Worm (Caenorhabditis elegans) whole organism, mixed stage, embryonic: ENCODE results near the gene tag-343.

Experiments
- M03D4.4 ChIP-seq: sonication (generic microtip); optimal IDR thresholded peaks from 2 replicates; lab custom pipeline; 2017; ENCODE audit warnings: mild to moderate bottlenecking, missing genetic modification characterization, missing compliant biosample characterization
- bed-3 ChIP-seq: fragments of 200-800 bp; sonication (Bioruptor generic); optimal IDR thresholded peaks from 3 replicates; lab custom pipeline; 2018; ENCODE audit warnings: mild to moderate bottlenecking, missing genetic modification characterization, moderate library complexity, missing compliant biosample characterization
- ceh-43 ChIP-seq: fragments of 200-800 bp; sonication (Bioruptor generic); optimal IDR thresholded peaks from 2 replicates; lab custom pipeline; 2018; ENCODE audit warnings: mild to moderate bottlenecking, missing genetic modification characterization, moderate library complexity, missing compliant biosample characterization
- ceh-83 ChIP-seq: fragments of 200-800 bp; sonication (Bioruptor generic); optimal IDR thresholded peaks from 2 replicates; lab custom pipeline; 2018; ENCODE audit warnings: mild to moderate bottlenecking, missing genetic modification characterization, missing compliant biosample characterization
- ces-1 ChIP-seq: fragments of 150-350 bp; optimal IDR thresholded peaks from 2 replicates; lab custom pipeline; 2014; ENCODE audit warnings: missing biosample characterization, missing genetic modification reagents, missing genetic modification characterization
- cnd-1 ChIP-seq: fragments of 200-800 bp; sonication (Bioruptor generic); optimal IDR thresholded peaks from 2 replicates; lab custom pipeline; 2018; ENCODE audit warnings: mild to moderate bottlenecking, missing genetic modification characterization, missing compliant biosample characterization
- drap-1 ChIP-seq: fragments of 200-800 bp; sonication (Bioruptor generic); optimal IDR thresholded peaks from 3 replicates; lab custom pipeline; 2018; ENCODE audit warnings: mild to moderate bottlenecking, missing genetic modification characterization, missing compliant biosample characterization
- elt-1 ChIP-seq: sonication (generic microtip); optimal IDR thresholded peaks from 2 replicates; lab custom pipeline; 2017; ENCODE audit warnings: missing genetic modification characterization, mild to moderate bottlenecking, missing compliant biosample characterization, antibody characterized with exemption, moderate library complexity, borderline replicate concordance; ENCODE audit not compliant: insufficient read depth
- elt-3 ChIP-seq: fragments of 150-350 bp; optimal IDR thresholded peaks from 2 replicates; lab custom pipeline; 2014; ENCODE audit warnings: missing biosample characterization, missing genetic modification characterization
- ham-2 ChIP-seq: fragments of 200-800 bp; sonication (Bioruptor generic); optimal IDR thresholded peaks from 2 replicates; lab custom pipeline; 2018; ENCODE audit warnings: mild to moderate bottlenecking, missing genetic modification characterization, missing compliant biosample characterization
- hlh-1 ChIP-seq: fragments of 150-350 bp; optimal IDR thresholded peaks from 2 replicates; lab custom pipeline; 2014; ENCODE audit warnings: missing biosample characterization, missing genetic modification reagents, missing genetic modification characterization
- lin-13 ChIP-seq: fragments of 150-350 bp; optimal IDR thresholded peaks from 2 replicates; lab custom pipeline; 2014; ENCODE audit warnings: missing biosample characterization, missing genetic modification characterization
- lin-32 ChIP-seq: fragments of 200-800 bp; sonication (Bioruptor generic); optimal IDR thresholded peaks from 2 replicates; lab custom pipeline; 2018; ENCODE audit warnings: mild to moderate bottlenecking, missing genetic modification characterization, missing compliant biosample characterization
- mep-1 ChIP-seq: fragments of 150-350 bp; optimal IDR thresholded peaks from 2 replicates; lab custom pipeline; 2017; ENCODE audit warnings: missing biosample characterization, missing genetic modification reagents, missing genetic modification characterization, inconsistent platforms
- mls-2 ChIP-seq: sonication (generic microtip); optimal IDR thresholded peaks from 2 replicates; lab custom pipeline; 2016; ENCODE audit warnings: mild to moderate bottlenecking, missing genetic modification characterization, moderate library complexity, missing compliant biosample characterization
- nhr-2 ChIP-seq: fragments of 150-350 bp; optimal IDR thresholded peaks from 2 replicates; lab custom pipeline; 2014; ENCODE audit warnings: missing biosample characterization, missing genetic modification characterization
- pha-4 ChIP-seq: fragments of 150-350 bp; optimal IDR thresholded peaks from 2 replicates; lab custom pipeline; 2018; ENCODE audit warnings: missing biosample characterization, missing genetic modification reagents, missing genetic modification characterization
- tbx-8 ChIP-seq: fragments of 200-800 bp; sonication (Bioruptor generic); optimal IDR thresholded peaks from 2 replicates; lab custom pipeline; 2018; ENCODE audit warnings: mild to moderate bottlenecking, missing genetic modification characterization, moderate library complexity, missing compliant biosample characterization
- unc-120 ChIP-seq: sonication (generic microtip); optimal IDR thresholded peaks from 2 replicates; lab custom pipeline; 2017; ENCODE audit warnings: missing genetic modification characterization, missing compliant biosample characterization; ENCODE audit not compliant: poor library complexity, severe bottlenecking
- unc-39 ChIP-seq: fragments of 150-350 bp; optimal IDR thresholded peaks from 2 replicates; lab custom pipeline; 2014; ENCODE audit warnings: missing biosample characterization, missing genetic modification characterization
- zip-8 ChIP-seq: fragments of 150-350 bp; optimal IDR thresholded peaks from 2 replicates; lab custom pipeline; 2014; ENCODE audit warnings: missing biosample characterization, missing genetic modification characterization
- ztf-11 ChIP-seq: fragments of 150-350 bp; optimal IDR thresholded peaks from 2 replicates; lab custom pipeline; 2014; ENCODE audit warnings: missing biosample characterization, missing genetic modification characterization

The tag-343 gene

DNA sequence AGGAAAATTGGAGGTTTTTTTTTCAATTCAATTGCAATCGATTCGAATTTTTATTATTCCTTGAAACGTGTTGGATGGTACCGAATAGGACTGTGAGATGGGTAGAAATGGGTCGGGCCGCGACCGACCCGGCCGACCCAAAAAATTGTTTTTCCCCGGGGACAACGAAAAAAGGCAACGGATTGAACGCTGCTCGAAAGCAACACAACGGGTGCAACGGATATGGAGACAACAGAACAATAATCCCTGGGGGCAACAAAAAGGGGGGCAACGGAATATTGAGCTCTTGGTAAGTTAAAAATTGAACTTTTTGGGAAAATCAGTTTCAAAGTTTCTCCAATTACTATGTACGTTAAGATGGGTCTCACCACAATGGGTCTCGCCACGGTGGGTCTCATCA lies 51.3 kb downstream of the tag-343 start:
- TF ChIP-seq elt-1 (tag; lab: Kevin White, UChicago) (no peak), nhr-2 (no peak), elt-3 (tag; lab: Kevin White, UChicago) (no peak), mls-2 (tag; lab: Kevin White, UChicago) (no peak), cnd-1 (tag; lab: Kevin White, UChicago) (no peak), unc-39 (tag; lab: Kevin White, UChicago) (no peak)

DNA sequence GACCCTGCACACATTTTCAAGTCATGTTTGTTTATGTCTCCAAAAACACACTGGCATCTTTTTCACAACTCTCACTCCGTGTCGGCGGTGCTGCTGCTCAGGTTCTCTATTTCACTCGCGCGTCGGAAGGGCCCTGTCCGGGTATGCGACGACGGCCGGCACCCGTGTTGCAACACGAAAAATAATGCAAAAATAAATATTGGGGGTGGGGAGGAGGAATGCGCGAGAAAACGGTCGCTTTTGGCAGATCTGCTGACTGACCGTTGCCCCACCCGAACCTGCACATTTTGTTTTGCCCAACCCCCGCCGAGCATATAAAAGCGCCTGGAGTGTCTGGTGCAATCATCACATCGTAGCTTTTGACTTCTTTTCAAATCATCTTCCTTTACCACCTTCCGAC lies 53.1 kb downstream of the tag-343 start, which contains the start of gene cpg-19:
Gene cpg-19 (plus strand): TSS at position 341 of the 400 bp plus-strand sequence.
- TF ChIP-seq tbx-8 (GFP tag; lab: Kevin White, UChicago): no peak
- TF ChIP-seq elt-3 (tag; lab: Kevin White, UChicago): no peak
- no peak for TF ChIP-seq unc-120 (tag; lab: Kevin White, UChicago)
- no peak for TF ChIP-seq M03D4.4 (tag; lab: Kevin White, UChicago)
- no peak for TF ChIP-seq ces-1
- TF ChIP-seq ceh-83 (GFP tag; lab: Kevin White, UChicago): no peak

DNA sequence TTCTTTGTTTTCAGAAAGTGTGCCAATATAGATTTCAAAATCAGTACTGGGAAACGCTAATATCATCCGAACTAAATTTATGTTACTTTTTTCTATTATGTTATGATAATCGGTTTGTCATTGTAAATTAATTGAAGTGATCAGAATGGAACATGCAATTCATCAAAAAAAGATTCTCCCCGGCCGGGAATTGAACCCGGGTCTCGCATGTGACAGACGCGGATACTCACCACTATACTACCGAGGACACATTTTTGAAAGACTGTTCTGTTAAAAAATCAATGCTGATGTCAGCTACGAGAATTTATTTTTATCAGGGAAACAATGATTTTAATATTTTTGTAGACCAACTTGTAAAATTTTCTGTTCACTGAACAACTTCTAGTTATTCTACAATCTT lies 55.4 kb downstream of the tag-343 start:
- TF ChIP-seq ztf-11 (tag; lab: Kevin White, UChicago) (no peak), lin-13 (tag; lab: Kevin White, UChicago) (no peak), hlh-1 (tag; lab: Kevin White, UChicago) (no peak), ces-1 (no peak), ceh-83 (GFP tag; lab: Kevin White, UChicago) (no peak), mep-1 (tag; lab: Kevin White, UChicago) (no peak)

DNA sequence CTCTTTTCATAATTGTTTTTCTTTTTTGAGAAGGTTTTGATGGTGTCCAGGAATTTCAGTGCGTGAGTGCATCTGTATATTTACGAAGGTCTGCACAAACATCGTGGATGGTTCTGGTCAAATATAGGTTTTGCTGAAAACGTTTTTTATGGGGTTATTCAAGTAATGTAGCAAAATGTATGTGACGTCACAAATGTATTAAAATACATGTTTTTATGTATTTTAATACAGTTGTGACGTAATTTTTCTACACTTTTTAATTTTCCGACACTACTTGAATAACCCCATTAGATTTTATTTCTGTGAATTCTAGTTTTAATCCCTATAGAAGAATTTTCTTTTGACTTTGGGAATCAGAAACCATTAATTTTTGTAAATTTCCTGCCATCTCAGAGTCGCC lies 55.8 kb downstream of the tag-343 start:
- TF ChIP-seq zip-8 (tag; lab: Kevin White, UChicago) (peak; percentile 91), ceh-83 (GFP tag; lab: Kevin White, UChicago) (no peak), ceh-43 (no peak)

DNA sequence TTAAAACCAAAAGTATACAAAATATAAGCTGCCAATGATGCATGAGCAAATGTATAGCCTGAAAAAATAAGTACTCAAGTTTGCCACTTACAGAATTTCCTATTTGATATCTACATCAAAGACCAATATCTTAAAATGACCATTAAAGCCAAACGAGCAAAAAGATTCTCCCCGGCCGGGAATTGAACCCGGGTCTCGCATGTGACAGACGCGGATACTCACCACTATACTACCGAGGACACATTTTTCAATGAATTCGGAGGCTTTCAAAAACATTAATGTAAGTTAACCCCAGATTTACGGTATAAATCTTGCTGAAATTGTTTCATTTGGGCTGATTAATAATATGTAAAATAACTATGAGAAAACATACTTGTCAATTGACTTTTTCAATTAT lies 56.4 kb downstream of the tag-343 start:
- TF ChIP-seq ham-2 (GFP tag; lab: Kevin White, UChicago) (no peak), hlh-1 (tag; lab: Kevin White, UChicago) (no peak), pha-4 (tag; lab: Kevin White, UChicago) (no peak), bed-3 (GFP tag; lab: Kevin White, UChicago) (no peak)

DNA sequence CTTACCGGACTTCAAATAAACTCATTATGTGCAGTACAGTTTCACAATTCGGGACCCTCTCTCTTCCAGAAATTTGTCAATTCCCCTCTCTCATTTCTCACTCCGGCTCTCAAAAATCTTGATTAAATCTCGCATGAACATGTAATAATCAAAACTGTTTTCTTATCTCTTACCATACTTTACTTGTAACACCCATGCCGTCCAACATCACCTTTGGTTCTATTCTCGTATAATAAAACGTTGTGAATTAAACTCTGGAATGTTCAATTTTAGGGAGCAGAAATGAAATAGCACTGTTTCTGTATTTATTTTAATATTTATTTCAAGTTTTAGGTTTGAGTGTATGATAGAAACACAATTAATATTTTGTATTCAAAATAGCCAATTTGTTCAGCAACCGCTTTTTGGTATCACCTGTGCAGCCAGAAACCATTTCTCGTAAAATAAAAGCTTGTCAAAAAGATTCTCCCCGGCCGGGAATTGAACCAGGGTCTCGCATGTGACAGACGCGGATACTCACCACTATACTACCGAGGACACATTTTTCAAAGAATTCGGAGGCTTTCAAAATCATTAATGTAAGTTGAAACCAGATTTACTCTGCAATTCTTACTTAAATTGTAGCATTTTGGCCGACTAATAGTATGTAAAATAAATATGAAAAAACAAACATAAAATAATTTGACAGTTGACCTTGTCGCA lies 57.0 kb downstream of the tag-343 start:
- TF ChIP-seq elt-3 (tag; lab: Kevin White, UChicago) (no peak), lin-32 (no peak), ces-1 (no peak), mls-2 (tag; lab: Kevin White, UChicago) (no peak), ceh-43 (no peak), drap-1 (GFP tag; lab: Kevin White, UChicago) (no peak), ceh-83 (GFP tag; lab: Kevin White, UChicago) (peak; percentile 29), unc-39 (tag; lab: Kevin White, UChicago) (no peak)
